Fruit fly (Drosophila melanogaster) whole organism, prepupa: ENCODE measurements around the gene CG11634.

Experiments
- Blimp-1 ChIP-seq: fragments of 200-800 bp; sonication (Bioruptor generic); optimal IDR thresholded peaks from 3 replicates; lab custom pipeline; 2017; ENCODE audit warnings: missing biosample characterization, missing genetic modification characterization, mild to moderate bottlenecking, moderate library complexity, missing genetic modification reagents
- CG10669 ChIP-seq: fragments of 200-800 bp; sonication (Bioruptor generic); optimal IDR thresholded peaks from 3 replicates; lab custom pipeline; 2018; ENCODE audit warnings: missing biosample characterization, mild to moderate bottlenecking, missing genetic modification characterization, moderate library complexity
- CG11294 ChIP-seq: fragments of 200-800 bp; sonication (Bioruptor generic); IDR thresholded peaks from 2 replicates; pipeline ENCODE4 v1.3.6; 2022; ENCODE audit warnings: missing biosample characterization, missing genetic modification characterization
- CG15336 ChIP-seq: fragments of 200-800 bp; sonication (Bioruptor generic); IDR thresholded peaks from 2 replicates; pipeline ENCODE4 v1.3.6; 2022; ENCODE audit warnings: missing biosample characterization, missing genetic modification characterization
- CG1621 ChIP-seq: fragments of 200-800 bp; sonication (Bioruptor generic); optimal IDR thresholded peaks from 3 replicates; lab custom pipeline; 2018; ENCODE audit warnings: missing biosample characterization, mild to moderate bottlenecking, missing genetic modification characterization
- CG16779 ChIP-seq: fragments of 200-800 bp; sonication (Bioruptor generic); optimal IDR thresholded peaks from 3 replicates; lab custom pipeline; 2017; ENCODE audit warnings: missing biosample characterization, mild to moderate bottlenecking, missing genetic modification characterization
- CG3032 ChIP-seq: fragments of 200-800 bp; optimal IDR thresholded peaks from 2 replicates; lab custom pipeline; 2019; ENCODE audit warnings: missing biosample characterization, mild to moderate bottlenecking, missing genetic modification characterization, moderate library complexity
- CG32006 ChIP-seq: fragments of 200-800 bp; sonication (Bioruptor generic); optimal IDR thresholded peaks from 3 replicates; lab custom pipeline; 2017; ENCODE audit warnings: missing biosample characterization, mild to moderate bottlenecking, missing genetic modification characterization
- CG3919 ChIP-seq: fragments of 200-800 bp; sonication (Bioruptor generic); optimal IDR thresholded peaks from 3 replicates; lab custom pipeline; 2016; ENCODE audit warnings: missing biosample characterization, missing genetic modification characterization
- CG4318 ChIP-seq: fragments of 200-800 bp; sonication (Bioruptor generic); optimal IDR thresholded peaks from 3 replicates; lab custom pipeline; 2017; ENCODE audit warnings: missing biosample characterization, mild to moderate bottlenecking, missing genetic modification characterization
- CG6854 ChIP-seq: fragments of 200-800 bp; sonication (Bioruptor generic); optimal IDR thresholded peaks from 2 replicates; lab custom pipeline; 2017; ENCODE audit warnings: missing biosample characterization, mild to moderate bottlenecking, missing genetic modification characterization
- CG8632 ChIP-seq: fragments of 200-800 bp; sonication (Bioruptor generic); optimal IDR thresholded peaks from 3 replicates; lab custom pipeline; 2016; ENCODE audit warnings: missing biosample characterization, missing genetic modification characterization
- CG9139 ChIP-seq: fragments of 200-800 bp; sonication (Bioruptor generic); optimal IDR thresholded peaks from 3 replicates; lab custom pipeline; 2017; ENCODE audit warnings: missing biosample characterization, mild to moderate bottlenecking, missing genetic modification characterization
- Eip75B ChIP-seq: fragments of 200-800 bp; sonication (Bioruptor generic); optimal IDR thresholded peaks from 3 replicates; lab custom pipeline; 2016; ENCODE audit warnings: missing biosample characterization, missing genetic modification characterization
- Eip78C ChIP-seq: fragments of 200-800 bp; sonication (Bioruptor generic); peaks from one replicate; lab custom pipeline; 2016; ENCODE audit warnings: missing biosample characterization, missing genetic modification characterization
- Eip93F ChIP-seq: fragments of 200-800 bp; sonication (Bioruptor generic); optimal IDR thresholded peaks from 2 replicates; lab custom pipeline; 2016; ENCODE audit warnings: missing biosample characterization, mild to moderate bottlenecking, missing genetic modification characterization
- Ets21C ChIP-seq: fragments of 200-800 bp; sonication (Bioruptor generic); optimal IDR thresholded peaks from 3 replicates; lab custom pipeline; 2016; ENCODE audit warnings: missing biosample characterization, missing genetic modification characterization
- Gug ChIP-seq: fragments of 200-800 bp; sonication (Bioruptor generic); IDR thresholded peaks from 2 replicates; pipeline ENCODE4 v1.3.6; 2022; ENCODE audit warnings: missing biosample characterization, missing genetic modification characterization
- Hr38 ChIP-seq: sonication (Bioruptor generic); optimal IDR thresholded peaks from 2 replicates; lab custom pipeline; 2016; ENCODE audit warnings: missing biosample characterization, missing genetic modification characterization
- Hr39 ChIP-seq: fragments of 200-800 bp; sonication (Bioruptor generic); optimal IDR thresholded peaks from 2 replicates; lab custom pipeline; 2016; ENCODE audit warnings: missing biosample characterization, missing genetic modification characterization
- Lpt ChIP-seq: fragments of 200-800 bp; sonication (Bioruptor generic); optimal IDR thresholded peaks from 3 replicates; lab custom pipeline; 2016; ENCODE audit warnings: missing biosample characterization, missing genetic modification characterization
- Smox ChIP-seq: fragments of 200-800 bp; sonication (Bioruptor generic); optimal IDR thresholded peaks from 3 replicates; lab custom pipeline; 2016; ENCODE audit warnings: missing biosample characterization, missing genetic modification characterization
- Sox14 ChIP-seq: fragments of 200-800 bp; sonication (Bioruptor generic); optimal IDR thresholded peaks from 3 replicates; lab custom pipeline; 2016; ENCODE audit warnings: missing biosample characterization, missing genetic modification characterization
- Sox15 ChIP-seq: fragments of 200-800 bp; sonication (Bioruptor generic); optimal IDR thresholded peaks from 3 replicates; lab custom pipeline; 2016; ENCODE audit warnings: missing biosample characterization, missing genetic modification characterization
- achi ChIP-seq: fragments of 200-800 bp; sonication (Bioruptor generic); optimal IDR thresholded peaks from 3 replicates; lab custom pipeline; 2016; ENCODE audit warnings: missing biosample characterization, missing genetic modification characterization
- acj6 ChIP-seq: fragments of 200-800 bp; sonication (Bioruptor generic); optimal IDR thresholded peaks from 3 replicates; lab custom pipeline; 2016; ENCODE audit warnings: missing biosample characterization, missing genetic modification characterization
- cyc ChIP-seq: fragments of 200-800 bp; sonication (Bioruptor generic); optimal IDR thresholded peaks from 3 replicates; lab custom pipeline; 2016; ENCODE audit warnings: missing biosample characterization, missing genetic modification characterization
- fd85E ChIP-seq: fragments of 200-800 bp; sonication (Bioruptor generic); optimal IDR thresholded peaks from 3 replicates; lab custom pipeline; 2016; ENCODE audit warnings: missing biosample characterization, missing genetic modification characterization
- lz ChIP-seq: fragments of 200-800 bp; sonication (Bioruptor generic); optimal IDR thresholded peaks from 3 replicates; lab custom pipeline; 2016; ENCODE audit warnings: missing biosample characterization, missing genetic modification characterization
- pdm3 ChIP-seq: fragments of 200-800 bp; sonication (Bioruptor generic); optimal IDR thresholded peaks from 3 replicates; lab custom pipeline; 2016; ENCODE audit warnings: missing biosample characterization, missing genetic modification characterization
- ss ChIP-seq, 2 experiments: fragments of 200-800 bp; sonication (Bioruptor generic); optimal IDR thresholded peaks; 2 replicates in 1 of 2; 3 replicates in 1 of 2; lab custom pipeline; 2017 to 2018; ENCODE audit warnings: mild to moderate bottlenecking in 2 of 2, missing biosample characterization in 2 of 2, missing genetic modification characterization in 2 of 2, moderate library complexity in 1 of 2
- svp ChIP-seq: fragments of 200-800 bp; sonication (Bioruptor generic); peaks from one replicate; lab custom pipeline; 2016; ENCODE audit warnings: missing biosample characterization, missing genetic modification characterization
- vri ChIP-seq: fragments of 200-800 bp; sonication (Bioruptor generic); optimal IDR thresholded peaks from 3 replicates; lab custom pipeline; 2016; ENCODE audit warnings: missing biosample characterization, mild to moderate bottlenecking, missing genetic modification characterization

The CG11634 gene

DNA sequence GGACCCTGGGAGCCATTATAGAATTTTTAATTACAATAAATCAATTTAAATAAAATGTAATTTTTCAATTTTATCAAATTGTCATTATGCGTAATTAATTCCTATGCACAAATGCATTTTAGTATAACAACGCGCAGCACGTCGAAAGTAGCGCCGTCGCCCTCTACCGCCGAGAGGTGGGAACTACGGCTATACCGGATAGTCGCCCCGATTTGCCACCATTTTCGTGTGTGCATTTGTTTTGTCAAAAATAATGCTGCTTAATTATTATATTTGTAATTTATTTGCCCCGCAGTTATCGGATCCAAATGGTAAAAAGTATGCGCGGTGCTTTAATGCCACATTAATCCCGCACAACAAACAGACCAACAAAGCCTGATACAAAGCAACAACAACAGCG is 11.9 kb upstream of the CG11634 start:
- TF ChIP-seq Hr39 (no peak), CG15336 (GFP tag; lab: Robert Waterston, UW) (no peak), lz (GFP tag; lab: Kevin White, UChicago) (no peak), CG1621 (no peak), svp (peak; percentile 35), CG10669 (no peak)
- TF ChIP-seq, all 60 proteins: peak for 1

- TF ChIP-seq CG16779 (tag; lab: Kevin White, UChicago) (no peak), svp (no peak), vri (GFP tag; lab: Kevin White, UChicago) (no peak), acj6 (GFP tag; lab: Kevin White, UChicago) (no peak), CG3032 (tag; lab: Kevin White, UChicago) (no peak), cyc (GFP tag; lab: Kevin White, UChicago) (no peak), Hr38 (GFP tag; lab: Kevin White, UChicago) (no peak), Eip93F (no peak), CG4318 (GFP tag; lab: Kevin White, UChicago) (no peak), CG3919 (GFP tag; lab: Kevin White, UChicago) (no peak), Smox (no peak), Sox14 (GFP tag; lab: Kevin White, UChicago) (no peak), Eip75B (GFP tag; lab: Kevin White, UChicago) (no peak), fd85E (GFP tag; lab: Kevin White, UChicago) (no peak)
- TF ChIP-seq, all 60 proteins: peak for 0
Observed at dm6 chr2L:21905139-21905538, 11.0 kb upstream of the CG11634 start.

DNA sequence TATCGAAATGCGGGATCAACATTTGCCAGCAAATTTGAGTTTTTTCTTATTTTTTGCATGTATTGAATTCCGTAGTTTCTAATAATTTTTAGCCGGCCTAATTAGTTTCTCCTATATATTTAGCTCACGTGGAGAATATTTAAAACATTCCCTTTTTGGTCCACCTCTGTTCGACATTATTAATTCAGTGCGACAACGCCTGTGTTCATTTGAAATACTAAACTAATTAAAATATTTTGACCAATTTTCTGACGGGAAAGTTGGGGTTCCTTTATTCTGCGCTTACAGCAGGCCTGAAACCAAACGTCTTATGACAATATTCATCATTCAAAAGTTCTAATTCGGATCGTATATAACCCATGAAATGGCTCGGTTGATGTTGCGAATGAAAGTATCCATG is 10.1 kb upstream of the CG11634 start, which contains the start of gene CG1428:
Gene CG1428 (plus strand): TSS at position 301 of the 400 bp plus-strand sequence.
- TF ChIP-seq CG3032 (tag; lab: Kevin White, UChicago) (no peak), CG9139 (no peak), CG6854 (GFP tag; lab: Kevin White, UChicago) (no peak), CG32006 (GFP tag; lab: Kevin White, UChicago) (no peak), Sox15 (GFP tag; lab: Kevin White, UChicago) (no peak), CG15336 (GFP tag; lab: Robert Waterston, UW) (no peak), CG1621 (no peak), Hr39 (no peak), Blimp-1 (GFP tag; lab: Kevin White, UChicago) (no peak), Lpt (GFP tag; lab: Kevin White, UChicago) (no peak), CG16779 (tag; lab: Kevin White, UChicago) (no peak), ss (GFP tag; optimal IDR thresholded peaks at IDR 0.05; lab: Kevin White, UChicago) (no peak), Hr38 (GFP tag; lab: Kevin White, UChicago) (no peak), achi (GFP tag; lab: Kevin White, UChicago) (no peak), Eip93F (no peak)

dm6 chr2L:21915258-21915657 is 842 bp upstream of the CG11634 start, which contains the start of gene CG31600:
Gene CG31600, minus strand, starts transcription at chr2L:21915358.
- TF ChIP-seq Eip78C (GFP tag; lab: Kevin White, UChicago) (no peak), Blimp-1 (GFP tag; lab: Kevin White, UChicago) (no peak), achi (GFP tag; lab: Kevin White, UChicago) (no peak), Sox15 (GFP tag; lab: Kevin White, UChicago) (no peak), pdm3 (GFP tag; lab: Kevin White, UChicago) (no peak), Ets21C (GFP tag; lab: Kevin White, UChicago) (no peak), Gug (GFP tag; lab: Robert Waterston, UW) (no peak), CG1621 (no peak), acj6 (GFP tag; lab: Kevin White, UChicago) (no peak), CG6854 (GFP tag; lab: Kevin White, UChicago) (no peak)

DNA sequence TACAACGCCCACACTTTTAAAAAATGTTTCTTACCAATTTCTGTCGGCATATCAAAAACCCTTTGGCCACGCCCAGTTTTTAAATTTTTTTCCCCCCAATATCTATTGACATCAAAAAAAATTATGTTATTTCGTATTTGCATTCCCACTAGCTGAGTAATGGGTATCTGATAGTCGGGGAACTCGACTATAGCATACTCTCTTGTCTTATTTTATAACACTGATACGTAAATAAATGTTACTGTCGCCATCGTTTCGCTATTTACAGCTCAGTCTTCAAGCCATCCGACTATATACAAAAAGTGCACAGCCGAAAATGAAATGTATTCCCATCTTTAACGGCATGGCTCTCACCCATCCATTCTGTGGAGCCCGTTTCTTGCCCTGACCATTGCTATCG is 7.2 kb downstream of the CG11634 start:
- TF ChIP-seq CG9139 (no peak), CG8632 (GFP tag; lab: Kevin White, UChicago) (no peak), CG11294 (GFP tag; lab: Robert Waterston, UW) (no peak)
